Worm (Caenorhabditis elegans) whole organism, L1 larva: Measurements from ENCODE around the gene acs-10.

Source experiments
- ceh-82 ChIP-seq, 3 experiments: fragments of 150-350 bp in 1 of 3; sonication (generic microtip) in 2 of 3; optimal IDR thresholded peaks; 2 replicates each; lab custom pipeline; 2014 to 2017; ENCODE audit warnings: missing biosample characterization in 3 of 3, missing genetic modification characterization in 3 of 3
- ceh-90 ChIP-seq: sonication (generic microtip); optimal IDR thresholded peaks from 2 replicates; lab custom pipeline; 2016; ENCODE audit warnings: missing genetic modification characterization, missing compliant biosample characterization
- ces-1 ChIP-seq: fragments of 150-350 bp; optimal IDR thresholded peaks from 2 replicates; lab custom pipeline; 2014; ENCODE audit warnings: missing biosample characterization, missing genetic modification reagents, missing genetic modification characterization
- fkh-8 ChIP-seq: sonication (generic microtip); optimal IDR thresholded peaks from 2 replicates; lab custom pipeline; 2016; ENCODE audit warnings: mild to moderate bottlenecking, missing genetic modification characterization, missing compliant biosample characterization
- lin-13 ChIP-seq: fragments of 150-350 bp; optimal IDR thresholded peaks from 2 replicates; lab custom pipeline; 2014; ENCODE audit warnings: missing biosample characterization, missing genetic modification reagents, missing genetic modification characterization
- nhr-11 ChIP-seq: fragments of 150-350 bp; optimal IDR thresholded peaks from 2 replicates; lab custom pipeline; 2014; ENCODE audit warnings: missing biosample characterization, missing genetic modification characterization
- nhr-77 ChIP-seq: fragments of 150-350 bp; optimal IDR thresholded peaks from 2 replicates; lab custom pipeline; 2014; ENCODE audit warnings: missing biosample characterization, missing genetic modification characterization
- rnt-1 ChIP-seq: sonication (generic microtip); optimal IDR thresholded peaks from 2 replicates; lab custom pipeline; 2016; ENCODE audit warnings: mild to moderate bottlenecking, missing genetic modification characterization, moderate library complexity, missing compliant biosample characterization
- unc-86 ChIP-seq: sonication (generic microtip); optimal IDR thresholded peaks from 2 replicates; lab custom pipeline; 2016; ENCODE audit warnings: missing genetic modification characterization, missing compliant biosample characterization
- zag-1 ChIP-seq: fragments of 150-350 bp; optimal IDR thresholded peaks from 2 replicates; lab custom pipeline; 2014; ENCODE audit warnings: missing biosample characterization, missing genetic modification characterization
- ztf-11 ChIP-seq, 2 experiments: sonication (generic microtip); optimal IDR thresholded peaks; 2 replicates each; lab custom pipeline; 2016 to 2017; ENCODE audit warnings: missing genetic modification characterization in 2 of 2, missing biosample characterization in 1 of 2, missing compliant biosample characterization in 1 of 2

DNA sequence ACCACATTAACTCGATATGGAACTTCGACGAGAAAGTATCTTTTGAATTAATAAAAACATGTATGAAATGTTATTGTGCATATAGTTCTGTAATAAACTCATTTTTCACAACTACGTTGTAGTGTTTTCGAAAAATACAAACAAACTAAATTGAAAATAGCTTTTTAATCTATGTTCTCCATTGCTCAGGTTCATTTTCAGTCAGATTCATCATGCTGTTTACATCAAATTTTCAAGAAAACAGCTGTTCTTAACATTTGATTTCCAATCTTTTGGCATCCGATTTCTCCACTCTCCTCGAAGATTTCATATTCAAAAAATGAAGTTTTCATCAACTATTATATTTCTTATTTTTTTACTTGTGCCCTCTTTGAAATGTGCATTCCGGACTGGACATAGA lies 36.3 kb upstream of the acs-10 start, which contains the start of gene H39E23.2:
- TF ChIP-seq lin-13 (GFP tag; lab: Kevin White, UChicago): no peak
- no peak for TF ChIP-seq ces-1 (GFP tag; lab: Kevin White, UChicago)
- no peak for TF ChIP-seq unc-86 (tag; lab: Kevin White, UChicago)
- no peak for TF ChIP-seq ztf-11 (tag; optimal IDR thresholded peaks at IDR 0.05; lab: Kevin White, UChicago)
- no peak for TF ChIP-seq ceh-82 (tag; optimal IDR thresholded peaks at IDR 0.05; lab: Kevin White, UChicago)
- TF ChIP-seq zag-1 (tag; lab: Kevin White, UChicago): no peak
- no peak for TF ChIP-seq nhr-77 (tag; lab: Kevin White, UChicago)
- no peak for TF ChIP-seq rnt-1 (tag; lab: Kevin White, UChicago)
- TF ChIP-seq nhr-11: no peak
- TF ChIP-seq ceh-90 (tag; lab: Kevin White, UChicago): no peak
- no peak for TF ChIP-seq fkh-8 (tag; lab: Kevin White, UChicago)
